Worm (Caenorhabditis elegans): ENCODE data around the gene istr-1.

Gene istr-1

ce11 chrV:12711999-12712398 lies 14.3 kb downstream of the istr-1 start, which contains the start of gene R11D1.3 (continued):
- no peak for TF ChIP-seq zag-1 (tag; optimal IDR thresholded peaks at IDR 0.05)

- TF ChIP-seq nhr-28 (tag; optimal IDR thresholded peaks at IDR 0.05) (no peak), ceh-88 (GFP tag; IDR thresholded peaks at IDR 0.05) (no peak), swsn-7 (tag; optimal IDR thresholded peaks at IDR 0.05) (no peak), unc-130 (tag; optimal IDR thresholded peaks at IDR 0.05) (no peak), nhr-237 (tag; optimal IDR thresholded peaks at IDR 0.05) (no peak), dsc-1 (tag; optimal IDR thresholded peaks at IDR 0.05) (no peak), isw-1 (GFP tag; IDR thresholded peaks at IDR 0.05) (no peak)
Measured at ce11 chrV:12714120-12714519, 16.5 kb downstream of the istr-1 start, which contains the start of gene R11D1.4. TSS of gene R11D1.4 (minus strand) at chrV:12714220.

ce11 chrV:12716447-12716846 lies 18.8 kb downstream of the istr-1 start, which contains the start of gene str-178:
TSS of gene str-178 (minus strand) at chrV:12716547.
- TF ChIP-seq nhr-85 (tag): no peak
- no peak for TF ChIP-seq hlh-17 (GFP tag; optimal IDR thresholded peaks at IDR 0.05; ENCODE audit: borderline replicate concordance)
- TF ChIP-seq lin-35 (GFP tag; optimal IDR thresholded peaks at IDR 0.05): no peak
- TF ChIP-seq pqm-1 (tag; optimal IDR thresholded peaks at IDR 0.05): no peak
- no peak for TF ChIP-seq skn-1 (tag; optimal IDR thresholded peaks at IDR 0.05)
- no peak for TF ChIP-seq xbp-1 (tag; optimal IDR thresholded peaks at IDR 0.05)
- TF ChIP-seq hpl-2 (GFP tag; optimal IDR thresholded peaks at IDR 0.05): no peak
- TF ChIP-seq irx-1 (tag; optimal IDR thresholded peaks at IDR 0.05): no peak
- TF ChIP-seq Y116A8C.19 (tag; optimal IDR thresholded peaks at IDR 0.05; ENCODE audit: borderline replicate concordance): no peak
- TF ChIP-seq ceh-82 (tag; optimal IDR thresholded peaks at IDR 0.05): no peak
- TF ChIP-seq lin-39 (tag; optimal IDR thresholded peaks at IDR 0.05): no peak
- TF ChIP-seq ceh-8 (GFP tag; optimal IDR thresholded peaks at IDR 0.05): no peak
- no peak for TF ChIP-seq F16B12.6 (tag; optimal IDR thresholded peaks at IDR 0.05)
- TF ChIP-seq unc-98 (GFP tag; IDR thresholded peaks at IDR 0.05): no peak
- TF ChIP-seq egl-13 (tag; optimal IDR thresholded peaks at IDR 0.05): no peak
- no peak for TF ChIP-seq fkh-10 (GFP tag; optimal IDR thresholded peaks at IDR 0.05)
- TF ChIP-seq lin-15B (tag; optimal IDR thresholded peaks at IDR 0.05): no peak

- no peak for TF ChIP-seq C16A3.4 (tag; optimal IDR thresholded peaks at IDR 0.05)
- TF ChIP-seq C04F5.9 (tag; optimal IDR thresholded peaks at IDR 0.05): no peak
- no peak for TF ChIP-seq nhr-90 (tag; optimal IDR thresholded peaks at IDR 0.05; ENCODE audit: poor library complexity)
- no peak for TF ChIP-seq lin-14 (GFP tag; optimal IDR thresholded peaks at IDR 0.05)
- TF ChIP-seq zag-1 (tag; optimal IDR thresholded peaks at IDR 0.05): no peak
- no peak for TF ChIP-seq sup-37 (GFP tag; optimal IDR thresholded peaks at IDR 0.05)
- no peak for TF ChIP-seq nhr-76 (tag; optimal IDR thresholded peaks at IDR 0.05)
- TF ChIP-seq alr-1 (tag; optimal IDR thresholded peaks at IDR 0.05; ENCODE audit: borderline replicate concordance): no peak
- no peak for TF ChIP-seq nhr-11 (tag; optimal IDR thresholded peaks at IDR 0.05)
- no peak for TF ChIP-seq ets-5 (GFP tag; IDR thresholded peaks at IDR 0.05)
- no peak for TF ChIP-seq unc-130 (tag; optimal IDR thresholded peaks at IDR 0.05)
- no peak for TF ChIP-seq hlh-4 (tag; optimal IDR thresholded peaks at IDR 0.05)
- TF ChIP-seq lin-15B (tag; optimal IDR thresholded peaks at IDR 0.05): no peak
Measured at ce11 chrV:12718622-12719021, 21.0 kb downstream of the istr-1 start, which contains the start of gene str-181. TSS of gene str-181 (minus strand) at chrV:12718722.

- TF ChIP-seq tlp-1 (tag; optimal IDR thresholded peaks at IDR 0.05): no peak
- peak; percentile 68 for TF ChIP-seq hlh-4 (tag; optimal IDR thresholded peaks at IDR 0.05)
- no peak for TF ChIP-seq sup-37 (GFP tag; optimal IDR thresholded peaks at IDR 0.05)
- no peak for TF ChIP-seq nhr-77 (tag; optimal IDR thresholded peaks at IDR 0.05)
- no peak for TF ChIP-seq fkh-10 (GFP tag; optimal IDR thresholded peaks at IDR 0.05)
- TF ChIP-seq unc-130 (tag; optimal IDR thresholded peaks at IDR 0.05): no peak
Measured at ce11 chrV:12719713-12720112, 22.1 kb downstream of the istr-1 start, which contains the start of gene R11D1.7. TSS of gene R11D1.7 (plus strand) at chrV:12720013.
